Worm (Caenorhabditis elegans) whole organism, midembryonic: ENCODE data around the gene srh-24.

Experiments used
- cog-1 ChIP-seq: sonication (generic microtip); optimal IDR thresholded peaks from 2 replicates; lab custom pipeline; 2016; ENCODE audit warnings: missing genetic modification characterization, missing compliant biosample characterization
- tab-1 ChIP-seq: fragments of 200-800 bp; sonication (Bioruptor generic); IDR thresholded peaks from 2 replicates; pipeline ENCODE4 v1.3.6; 2022; ENCODE audit warnings: missing genetic modification characterization, missing compliant biosample characterization

ce11 chrV:13929503-13929902, 31.3 kb downstream of the srh-24 start, which contains the start of gene srxa-13:
- no peak for TF ChIP-seq cog-1 (tag; lab: Kevin White, UChicago)
- TF ChIP-seq tab-1 (GFP tag; lab: Robert Waterston, UW) = no peak
